Worm (Caenorhabditis elegans): Measurements from ENCODE around the gene M03C11.9.

The M03C11.9 gene

DNA sequence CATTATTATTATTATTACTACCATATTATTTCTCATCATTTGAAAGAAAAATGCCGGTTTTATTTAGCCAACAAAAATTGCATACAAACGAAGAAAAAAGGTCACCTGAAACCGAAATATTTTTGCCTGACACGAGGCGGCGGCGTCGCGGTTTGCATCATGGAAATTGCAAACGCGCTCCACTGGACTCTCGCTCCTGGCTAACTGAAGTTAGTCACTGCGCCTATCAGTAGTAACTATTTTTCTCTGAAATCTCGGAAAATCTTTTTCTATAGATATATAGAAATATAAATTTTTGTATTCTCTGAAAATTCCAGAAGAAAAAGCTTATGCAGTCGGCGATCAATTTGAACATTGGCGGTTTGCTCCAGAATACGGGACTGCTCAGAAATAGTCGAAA lies 24.3 kb upstream of the M03C11.9 start, which contains the start of gene ymel-1 (continued):
- TF ChIP-seq nhr-27 (tag; optimal IDR thresholded peaks at IDR 0.05) = no peak
- TF ChIP-seq cebp-1 (GFP tag; IDR thresholded peaks at IDR 0.05) = no peak
- TF ChIP-seq cebp-1 (tag; optimal IDR thresholded peaks at IDR 0.05) = peak; percentile 55
- peak; percentile 88 for TF ChIP-seq mcd-1 (GFP tag; IDR thresholded peaks at IDR 0.05)
- no peak for TF ChIP-seq F55B11.4 (tag; optimal IDR thresholded peaks at IDR 0.05; ENCODE audit: borderline replicate concordance, insufficient read depth)
- TF ChIP-seq lin-35 (GFP tag; optimal IDR thresholded peaks at IDR 0.05) = peak in 1 of 3 experiments; percentile 42
- TF ChIP-seq F33H1.4 (GFP tag; IDR thresholded peaks at IDR 0.05) = 0 out of 2 replicates have a peak, but pooled peaks have one; percentile 9
- no peak for TF ChIP-seq tbx-9 (tag; optimal IDR thresholded peaks at IDR 0.05; ENCODE audit: borderline replicate concordance)
- TF ChIP-seq F10E7.11 (tag; optimal IDR thresholded peaks at IDR 0.05) = no peak
- TF ChIP-seq die-1 (tag; optimal IDR thresholded peaks at IDR 0.05) = no peak
- no peak for TF ChIP-seq egrh-3 (GFP tag; IDR thresholded peaks at IDR 0.05)
- TF ChIP-seq lin-54 (GFP tag; optimal IDR thresholded peaks at IDR 0.05) = peak; percentile 11
- no peak for TF ChIP-seq dox-1 (GFP tag; IDR thresholded peaks at IDR 0.05)
- TF ChIP-seq snpc-1.1 (tag; optimal IDR thresholded peaks at IDR 0.05; ENCODE audit: insufficient read depth) = no peak
- no peak for TF ChIP-seq zfh-2 (GFP tag; conservative IDR thresholded peaks at IDR 0.05)
- TF ChIP-seq attf-3 (GFP tag; conservative IDR thresholded peaks at IDR 0.05) = no peak
- TF ChIP-seq akir-1 (GFP tag; optimal IDR thresholded peaks at IDR 0.05) = no peak
- peak in 1 of 2 experiments; percentile 40 for TF ChIP-seq let-607 (tag; optimal IDR thresholded peaks at IDR 0.05)
- no peak for TF ChIP-seq aptf-3 (GFP tag; IDR thresholded peaks at IDR 0.05)
- peak; percentile 7 for TF ChIP-seq madf-10 (tag; optimal IDR thresholded peaks at IDR 0.05)
- TF ChIP-seq tbp1 (GFP tag; optimal IDR thresholded peaks at IDR 0.05) = peak; percentile 4
- TF ChIP-seq B0035.1 (tag; optimal IDR thresholded peaks at IDR 0.05) = peak; percentile 11

DNA sequence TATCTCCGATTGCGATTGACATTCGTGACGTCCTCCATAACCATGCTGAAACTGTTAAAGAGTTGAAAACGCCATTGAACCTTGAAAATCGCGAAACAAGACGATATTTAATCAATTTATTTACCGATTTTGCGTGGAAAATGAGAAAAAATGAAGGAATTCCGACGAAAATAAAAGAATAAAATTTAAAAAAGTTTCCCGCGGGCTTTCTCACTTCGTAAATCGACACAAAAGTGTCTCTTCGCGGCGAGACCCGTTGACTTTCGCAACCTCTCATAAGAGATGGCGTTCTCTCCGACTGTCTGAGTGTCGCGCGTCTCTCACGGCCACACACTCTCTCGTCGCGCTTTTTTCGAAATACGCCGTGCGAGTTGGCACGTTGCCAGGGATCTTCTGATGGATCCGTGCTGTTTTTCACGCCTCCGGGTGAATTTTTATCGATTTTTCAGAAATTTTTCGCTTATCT lies 15.7 kb upstream of the M03C11.9 start, which contains the start of gene hat-1:
hat-1 (minus strand) TSS at position 51 of the 466 bp plus-strand sequence.
- TF ChIP-seq ceh-79 (tag; optimal IDR thresholded peaks at IDR 0.05) (no peak), ekl-4 (GFP tag; IDR thresholded peaks at IDR 0.05) (peak; percentile 97), sdz-38 (tag; optimal IDR thresholded peaks at IDR 0.05) (no peak), snpc-4 (GFP tag; optimal IDR thresholded peaks at IDR 0.05) (peak; percentile 56), snpc-4 (tag; optimal IDR thresholded peaks at IDR 0.05) (peak in 3 of 4 experiments; percentile 79 to 86 (median 80)), lin-26 (GFP tag; IDR thresholded peaks at IDR 0.05) (0 out of 2 replicates have a peak, but pooled peaks have one; percentile 43), lag-1 (GFP tag; IDR thresholded peaks at IDR 0.05) (no peak), xnd-1 (tag; optimal IDR thresholded peaks at IDR 0.05) (peak; percentile 82), F33H1.4 (GFP tag; IDR thresholded peaks at IDR 0.05) (peak; percentile 100), gei-17 (GFP tag; optimal IDR thresholded peaks at IDR 0.05) (peak; percentile 85), dpff-1 (tag; optimal IDR thresholded peaks at IDR 0.05) (no peak), F22D6.2 (tag; optimal IDR thresholded peaks at IDR 0.05) (peak; percentile 63), F52B5.7 (tag; optimal IDR thresholded peaks at IDR 0.05) (no peak), snpc-1.1 (tag; optimal IDR thresholded peaks at IDR 0.05; ENCODE audit: insufficient read depth) (peak; percentile 49), tlf-1 (GFP tag; optimal IDR thresholded peaks at IDR 0.05) (peak; percentile 96), ceh-27 (GFP tag; optimal IDR thresholded peaks at IDR 0.05) (peak; percentile 92), unc-130 (GFP tag; optimal IDR thresholded peaks at IDR 0.05) (peak; percentile 77), K11D2.4 (GFP tag; IDR thresholded peaks at IDR 0.05) (peak; percentile 94), dox-1 (GFP tag; IDR thresholded peaks at IDR 0.05) (peak; percentile 99), ceh-58 (GFP tag; IDR thresholded peaks at IDR 0.05) (no peak), tbx-9 (tag; optimal IDR thresholded peaks at IDR 0.05; ENCODE audit: borderline replicate concordance) (no peak), cebp-1 (GFP tag; IDR thresholded peaks at IDR 0.05) (peak; percentile 98), cebp-1 (tag; optimal IDR thresholded peaks at IDR 0.05) (peak; percentile 100), C17E4.6 (GFP tag; IDR thresholded peaks at IDR 0.05) (peak; percentile 91), cebp-2 (GFP tag; IDR thresholded peaks at IDR 0.05) (no peak), F10E7.11 (tag; optimal IDR thresholded peaks at IDR 0.05) (no peak), D2030.7 (GFP tag; IDR thresholded peaks at IDR 0.05) (peak; percentile 95), ceh-100 (GFP tag; IDR thresholded peaks at IDR 0.05) (peak; percentile 88), B0336.3 (GFP tag; IDR thresholded peaks at IDR 0.05) (peak; percentile 99), sptf-2 (GFP tag; optimal IDR thresholded peaks at IDR 0.05) (no peak), let-526 (GFP tag; IDR thresholded peaks at IDR 0.05) (0 out of 2 replicates have a peak, but pooled peaks have one; percentile 65), repo-1 (tag; optimal IDR thresholded peaks at IDR 0.05) (peak; percentile 87)
